Fruit fly (Drosophila melanogaster): Measurements from ENCODE around the gene RunxA.
A peak's percentile ranks its signal among the peaks of the same experiment; 100 is the strongest.

Gene RunxA

DNA sequence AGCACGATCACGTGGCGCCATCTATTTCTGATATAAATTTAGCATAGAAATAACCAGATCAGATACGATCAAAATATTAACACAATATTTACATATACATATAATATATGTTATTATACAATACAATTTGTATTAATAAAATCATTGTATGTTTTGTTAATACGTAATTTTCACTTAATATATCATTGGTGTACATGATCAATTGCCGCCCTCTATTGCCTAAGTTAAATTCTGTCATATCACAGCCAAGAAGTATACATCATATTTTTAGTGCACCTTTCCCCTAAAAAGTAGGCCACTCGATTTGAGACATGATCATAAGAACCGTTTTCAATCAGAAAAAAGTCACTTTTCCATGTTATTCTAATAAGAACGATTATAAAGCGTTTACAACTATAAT lies 8.5 kb upstream of the RunxA start (continued):
- TF ChIP-seq CG17802 (tag; optimal IDR thresholded peaks at IDR 0.05) (no peak), ERR (GFP tag; optimal IDR thresholded peaks at IDR 0.05) (no peak), CG7745 (tag; optimal IDR thresholded peaks at IDR 0.05) (no peak), CG5245 (GFP tag; optimal IDR thresholded peaks at IDR 0.05) (no peak), CoRest (tag; optimal IDR thresholded peaks at IDR 0.05) (peak; percentile 14), CG2712 (tag; optimal IDR thresholded peaks at IDR 0.05) (peak; percentile 20), CG3163 (GFP tag; optimal IDR thresholded peaks at IDR 0.05) (no peak), sisA (GFP tag; IDR thresholded peaks at IDR 0.05) (peak; percentile 9; the same call in 1 of the 2 replicates), CG8924 (tag; optimal IDR thresholded peaks at IDR 0.05) (no peak), CG11085 (GFP tag; IDR thresholded peaks at IDR 0.05) (no peak), CG18262 (tag; optimal IDR thresholded peaks at IDR 0.05) (peak; percentile 14), CG11695 (GFP tag; IDR thresholded peaks at IDR 0.05) (no peak), Awh (GFP tag; IDR thresholded peaks at IDR 0.05) (no peak), CG12219 (GFP tag; optimal IDR thresholded peaks at IDR 0.05) (no peak), CG10147 (GFP tag; optimal IDR thresholded peaks at IDR 0.05) (no peak), Scr (GFP tag; IDR thresholded peaks at IDR 0.05; ENCODE audit: partially characterized antibody) (no peak), CG15073 (GFP tag; optimal IDR thresholded peaks at IDR 0.05) (no peak), CG11723 (GFP tag; optimal IDR thresholded peaks at IDR 0.05) (no peak), CG10321 (GFP tag; IDR thresholded peaks at IDR 0.05) (no peak), Dip3 (GFP tag; optimal IDR thresholded peaks at IDR 0.05) (no peak), CG14014 (GFP tag; IDR thresholded peaks at IDR 0.05) (no peak), nmo (GFP tag; optimal IDR thresholded peaks at IDR 0.05) (no peak), Spps (tag; optimal IDR thresholded peaks at IDR 0.05) (no peak), CG1832 (GFP tag; optimal IDR thresholded peaks at IDR 0.05) (no peak), Meics (GFP tag; optimal IDR thresholded peaks at IDR 0.05) (no peak), CG7786 (GFP tag; optimal IDR thresholded peaks at IDR 0.05) (no peak), ttk (GFP tag; IDR thresholded peaks at IDR 0.05) (no peak), CG16779 (GFP tag; IDR thresholded peaks at IDR 0.05) (no peak), CG30431 (GFP tag; optimal IDR thresholded peaks at IDR 0.05) (no peak), Dref (GFP tag; IDR thresholded peaks at IDR 0.05) (no peak), psq (GFP tag; optimal IDR thresholded peaks at IDR 0.05) (no peak), gem (tag; optimal IDR thresholded peaks at IDR 0.05) (peak; percentile 23), bcd (GFP tag; optimal IDR thresholded peaks at IDR 0.05) (no peak), lov (optimal IDR thresholded peaks at IDR 0.05) (no peak), lov (GFP tag; IDR thresholded peaks at IDR 0.05) (no peak), al (GFP tag; IDR thresholded peaks at IDR 0.05) (no peak), hkb (optimal IDR thresholded peaks at IDR 0.05) (no peak), hkb (GFP tag; IDR thresholded peaks at IDR 0.05) (no peak), CG15601 (tag; optimal IDR thresholded peaks at IDR 0.05) (no peak), Mad (GFP tag; optimal IDR thresholded peaks at IDR 0.05) (no peak), Taf1 (GFP tag; IDR thresholded peaks at IDR 0.05) (no peak), CG1529 (GFP tag; optimal IDR thresholded peaks at IDR 0.05) (no peak), gro (GFP tag; optimal IDR thresholded peaks at IDR 0.05) (no peak), stwl (tag; optimal IDR thresholded peaks at IDR 0.05) (peak; percentile 9), CG2889 (GFP tag; IDR thresholded peaks at IDR 0.05) (no peak), Side (GFP tag; optimal IDR thresholded peaks at IDR 0.05) (no peak), lola (GFP tag; optimal IDR thresholded peaks at IDR 0.05) (no peak), CG10267 (tag; optimal IDR thresholded peaks at IDR 0.05) (peak; percentile 12), sna (GFP tag; IDR thresholded peaks at IDR 0.05; ENCODE audit: partially characterized antibody) (no peak), TFAM (GFP tag; optimal IDR thresholded peaks at IDR 0.05) (no peak), CG31388 (GFP tag; optimal IDR thresholded peaks at IDR 0.05) (no peak), kah (GFP tag; optimal IDR thresholded peaks at IDR 0.05) (no peak), CG9727 (GFP tag; optimal IDR thresholded peaks at IDR 0.05) (no peak)

All from whole organism, embryonic.